Fruit fly (Drosophila melanogaster) Kc167 (cell line): ENCODE measurements around the gene CG12071.

ENCODE experiments used
- h ChIP-seq: fragments of >200 bp; optimal IDR thresholded peaks from 3 replicates; lab custom pipeline; 2018; ENCODE audit warnings: missing external identifiers
- insv ChIP-seq: fragments of >200 bp; optimal IDR thresholded peaks from 3 replicates; lab custom pipeline; 2018; ENCODE audit warnings: missing external identifiers
- psq ChIP-seq: fragments of >200 bp; optimal IDR thresholded peaks from 2 replicates; lab custom pipeline; 2017; ENCODE audit warnings: missing external identifiers

DNA sequence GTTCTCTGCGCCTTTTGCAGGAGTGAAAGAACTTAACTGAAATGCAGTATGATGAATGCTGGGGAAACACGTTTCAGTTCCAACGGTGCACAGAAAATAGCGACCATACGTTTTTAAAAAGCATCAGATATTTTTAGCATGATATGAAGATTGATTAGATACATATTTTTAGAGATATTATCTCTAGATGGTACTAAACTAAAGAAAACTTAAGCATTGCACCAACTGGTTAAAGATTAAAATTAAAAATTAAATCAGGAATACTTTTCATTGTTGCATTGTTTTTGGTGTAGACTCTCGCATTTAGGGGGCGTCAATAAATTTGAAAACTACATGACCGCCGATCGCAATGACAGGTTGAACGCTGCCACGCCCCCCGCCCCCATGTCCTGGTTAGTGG is 37.1 kb downstream of the CG12071 start:
- TF ChIP-seq insv (lab: Kevin White, UChicago) (no peak), h (lab: Kevin White, UChicago) (no peak), psq (lab: Kevin White, UChicago) (no peak)
